Worm (Caenorhabditis elegans) whole organism, L4/young adult: ENCODE results near the gene H06H21.37.

Experiments used
- W03F9.2 ChIP-seq: fragments of 150-350 bp; optimal IDR thresholded peaks from 2 replicates; lab custom pipeline; 2014; ENCODE audit warnings: missing biosample characterization, missing genetic modification characterization
- him-1 ChIP-seq: sonication (generic microtip); optimal IDR thresholded peaks from 2 replicates; lab custom pipeline; 2016; ENCODE audit warnings: missing genotype, missing genetic modification reagents, missing genetic modification characterization, missing compliant biosample characterization

DNA sequence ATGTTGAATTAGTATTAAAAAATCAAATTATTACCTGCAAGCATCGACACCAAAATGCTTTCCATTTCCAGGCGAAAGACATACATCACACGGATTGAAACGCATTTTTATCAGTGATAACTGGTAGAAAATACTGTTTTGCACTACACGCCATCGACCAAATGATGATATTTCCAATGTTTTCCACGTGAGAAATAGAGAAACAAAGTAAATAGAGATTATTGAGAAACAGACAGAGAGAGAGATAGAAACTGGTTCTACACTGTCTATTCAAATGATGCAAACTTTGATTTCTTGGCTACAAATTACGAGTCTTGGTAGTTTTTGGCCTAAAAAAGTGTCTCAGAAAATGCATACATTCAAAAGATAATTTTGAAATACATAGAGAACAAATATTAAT, 21.4 kb downstream of the H06H21.37 start, which contains the start of gene nhr-104:
- TF ChIP-seq W03F9.2 (no peak), him-1 (tag; lab: Kevin White, UChicago) (no peak)
